Worm (Caenorhabditis elegans): Measurements from ENCODE around the gene flp-1.
A peak's percentile ranks its signal among the peaks of the same experiment; 100 is the strongest.

Gene flp-1

DNA sequence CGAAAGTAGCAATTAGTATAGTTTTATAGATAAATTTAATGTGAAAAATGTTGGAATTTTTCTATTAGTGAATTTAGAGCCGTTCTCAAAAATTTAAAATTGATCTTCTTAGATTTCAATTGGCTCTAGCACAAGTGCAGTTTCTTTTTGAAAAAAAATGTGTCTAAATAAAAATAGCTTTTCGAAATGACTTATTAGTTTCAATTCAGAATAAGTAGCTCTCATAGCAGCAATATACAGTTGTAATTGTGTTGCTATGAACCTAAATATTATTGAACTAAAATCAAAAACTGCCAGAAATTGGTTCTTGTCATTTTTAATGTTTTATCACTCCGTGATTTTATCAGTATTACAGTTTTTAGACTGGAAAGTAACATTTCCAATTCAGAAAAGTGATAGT is 26.8 kb upstream of the flp-1 start:
- TF ChIP-seq madf-3 (GFP tag; IDR thresholded peaks at IDR 0.05) (no peak), mxl-1 (tag; optimal IDR thresholded peaks at IDR 0.05) (no peak), lin-54 (GFP tag; optimal IDR thresholded peaks at IDR 0.05) (no peak), sdz-38 (tag; optimal IDR thresholded peaks at IDR 0.05) (no peak), unc-130 (GFP tag; optimal IDR thresholded peaks at IDR 0.05) (no peak), lin-26 (GFP tag; IDR thresholded peaks at IDR 0.05) (no peak), C06A6.2 (GFP tag; conservative IDR thresholded peaks at IDR 0.05) (no peak)

DNA sequence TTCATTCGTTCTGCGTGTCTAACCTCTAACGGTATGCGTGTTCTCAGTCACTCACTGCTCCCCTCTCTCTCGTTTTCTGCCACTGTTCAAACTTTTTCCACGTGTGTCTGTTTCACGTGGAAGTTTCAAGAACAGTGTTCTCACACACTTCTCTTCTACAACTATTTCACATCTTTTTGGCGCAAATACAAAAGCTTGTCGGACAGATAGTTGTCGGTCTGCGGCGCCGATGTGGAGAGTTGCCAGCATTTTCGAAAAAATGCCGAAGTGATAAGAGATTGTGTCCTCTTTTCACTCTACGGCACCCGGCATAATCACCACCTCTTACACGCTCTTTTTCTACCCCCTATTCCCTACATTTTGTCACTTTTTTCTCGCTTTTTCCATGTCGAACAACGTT is 26.2 kb upstream of the flp-1 start:
- TF ChIP-seq attf-5 (GFP tag; optimal IDR thresholded peaks at IDR 0.05) (peak; percentile 25), nhr-80 (tag; optimal IDR thresholded peaks at IDR 0.05) (peak; percentile 85), let-607 (tag; optimal IDR thresholded peaks at IDR 0.05) (peak; percentile 41 to 86), chd-7 (tag; optimal IDR thresholded peaks at IDR 0.05) (no peak), let-526 (GFP tag; IDR thresholded peaks at IDR 0.05) (peak; percentile 12; the same call in 1 of the 2 replicates), ztf-25 (GFP tag; IDR thresholded peaks at IDR 0.05) (no peak), cebp-2 (GFP tag; IDR thresholded peaks at IDR 0.05) (0 out of 2 replicates have a peak, but pooled peaks have one; percentile 69)

ce11 chrIV:9118792-9119191 is 25.7 kb upstream of the flp-1 start, which contains the start of gene nrfl-1:
nrfl-1 (plus strand) TSS chrIV:9119092.
- TF ChIP-seq nfya-2 (GFP tag; IDR thresholded peaks at IDR 0.05) (no peak), dpl-1 (GFP tag; optimal IDR thresholded peaks at IDR 0.05) (no peak), unc-62 (GFP tag; optimal IDR thresholded peaks at IDR 0.05) (no peak), madf-6 (GFP tag; IDR thresholded peaks at IDR 0.05) (no peak), egl-18 (GFP tag; IDR thresholded peaks at IDR 0.05) (no peak), attf-3 (GFP tag; conservative IDR thresholded peaks at IDR 0.05) (no peak), nhr-80 (tag; optimal IDR thresholded peaks at IDR 0.05) (no peak), rpc-1 (optimal IDR thresholded peaks at IDR 0.05) (no peak), rpc-1 (tag; optimal IDR thresholded peaks at IDR 0.05) (no peak), K12H6.12 (tag; optimal IDR thresholded peaks at IDR 0.05) (no peak), ztf-28 (GFP tag; IDR thresholded peaks at IDR 0.05) (no peak), snpc-3.4 (tag; optimal IDR thresholded peaks at IDR 0.05) (no peak), athp-1 (tag; optimal IDR thresholded peaks at IDR 0.05) (no peak)

ce11 chrIV:9120220-9120619 is 24.3 kb upstream of the flp-1 start:
- TF ChIP-seq ztf-25 (GFP tag; IDR thresholded peaks at IDR 0.05) = no peak
- TF ChIP-seq ztf-6 (GFP tag; IDR thresholded peaks at IDR 0.05) = no peak
- TF ChIP-seq attf-5 (GFP tag; optimal IDR thresholded peaks at IDR 0.05) = no peak
- no peak for TF ChIP-seq T07F8.4 (tag; optimal IDR thresholded peaks at IDR 0.05)
- no peak for TF ChIP-seq hmg-1.2 (GFP tag; IDR thresholded peaks at IDR 0.05)
- no peak for TF ChIP-seq ztf-22 (GFP tag; optimal IDR thresholded peaks at IDR 0.05)
- no peak for TF ChIP-seq zfh-2 (GFP tag; conservative IDR thresholded peaks at IDR 0.05)
- no peak for TF ChIP-seq efl-1 (GFP tag; optimal IDR thresholded peaks at IDR 0.05)
- TF ChIP-seq somi-1 (GFP tag; optimal IDR thresholded peaks at IDR 0.05) = no peak
- no peak for TF ChIP-seq nhr-120 (GFP tag; IDR thresholded peaks at IDR 0.05)
- no peak for TF ChIP-seq B0336.3 (GFP tag; IDR thresholded peaks at IDR 0.05)
- TF ChIP-seq nhr-179 (tag; optimal IDR thresholded peaks at IDR 0.05) = no peak
- TF ChIP-seq hlh-12 (tag; optimal IDR thresholded peaks at IDR 0.05) = no peak
- TF ChIP-seq sea-2 (GFP tag; IDR thresholded peaks at IDR 0.05) = no peak
- TF ChIP-seq mel-28 (tag; optimal IDR thresholded peaks at IDR 0.05; ENCODE audit: borderline replicate concordance) = no peak
- no peak for TF ChIP-seq ceh-100 (GFP tag; IDR thresholded peaks at IDR 0.05)
- TF ChIP-seq unc-130 (GFP tag; optimal IDR thresholded peaks at IDR 0.05) = no peak
